Fruit fly (Drosophila melanogaster): Measurements from ENCODE around the gene CG7879.

- TF ChIP-seq Dll (optimal IDR thresholded peaks at IDR 0.05) (no peak), EcR (GFP tag; optimal IDR thresholded peaks at IDR 0.05) (no peak), psq (optimal IDR thresholded peaks at IDR 0.05) (no peak), CG8478 (optimal IDR thresholded peaks at IDR 0.05) (no peak), usp (GFP tag; optimal IDR thresholded peaks at IDR 0.05) (no peak)
These were observed 1.5 kb upstream of the CG7879 start for dm6 chr3L:1569966-1570276.
